Fruit fly (Drosophila melanogaster): ENCODE data around the gene toc.

Gene toc

DNA sequence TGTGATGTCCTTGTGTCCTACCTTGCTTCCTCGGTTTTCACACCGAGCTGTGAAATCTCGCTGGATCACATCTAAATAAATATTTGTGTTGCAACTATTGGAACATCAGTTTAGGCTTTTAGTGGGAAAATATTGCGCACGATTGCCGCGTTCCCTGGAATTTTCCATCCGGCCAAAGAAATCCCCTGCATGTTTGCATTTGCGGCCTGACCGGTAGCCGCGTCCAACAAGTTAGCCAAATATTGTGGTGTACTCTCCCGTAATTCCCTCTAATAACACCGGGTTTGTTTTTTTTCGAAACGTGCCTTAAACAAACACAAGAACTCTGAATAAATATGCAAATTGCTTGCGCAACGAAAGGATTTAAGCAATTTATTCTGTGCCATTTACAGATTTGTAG, 65.8 kb downstream of the toc start:
- no peak for TF ChIP-seq fru (GFP tag; optimal IDR thresholded peaks at IDR 0.05)
- no peak for TF ChIP-seq OdsH (GFP tag; optimal IDR thresholded peaks at IDR 0.05)
- no peak for TF ChIP-seq Myc (optimal IDR thresholded peaks at IDR 0.05)
- TF ChIP-seq h (GFP tag; optimal IDR thresholded peaks at IDR 0.05), result no peak
- TF ChIP-seq Jra (GFP tag; optimal IDR thresholded peaks at IDR 0.05), result no peak

DNA sequence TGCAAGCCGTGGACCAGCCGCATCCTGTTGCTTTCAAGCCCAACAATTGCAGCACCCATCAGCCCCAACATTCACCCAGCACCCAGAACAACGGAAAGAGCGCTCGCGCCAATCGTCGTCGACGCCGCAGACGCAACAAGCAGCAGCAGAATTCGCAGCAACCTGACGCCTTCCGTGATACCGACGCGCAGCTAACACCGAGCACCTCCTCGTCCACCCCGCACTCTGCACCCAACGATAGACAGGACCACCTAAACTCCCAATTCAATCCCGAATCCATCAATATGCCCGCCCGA, 85.0 kb downstream of the toc start:
- no peak for TF ChIP-seq Jra (GFP tag; optimal IDR thresholded peaks at IDR 0.05)
- no peak for TF ChIP-seq OdsH (GFP tag; optimal IDR thresholded peaks at IDR 0.05)
- TF ChIP-seq tai (GFP tag; optimal IDR thresholded peaks at IDR 0.05), result no peak
- no peak for TF ChIP-seq usp (GFP tag; optimal IDR thresholded peaks at IDR 0.05)
- TF ChIP-seq jim (GFP tag; optimal IDR thresholded peaks at IDR 0.05), result no peak
- no peak for TF ChIP-seq Vsx2 (GFP tag; optimal IDR thresholded peaks at IDR 0.05; ENCODE audit: partially characterized antibody)
- TF ChIP-seq GATAd (GFP tag; optimal IDR thresholded peaks at IDR 0.05), result no peak
- no peak for TF ChIP-seq dmrt93B (GFP tag; optimal IDR thresholded peaks at IDR 0.05)
- no peak for TF ChIP-seq dsf (GFP tag; optimal IDR thresholded peaks at IDR 0.05; ENCODE audit: borderline replicate concordance)
- TF ChIP-seq Hr83 (GFP tag; optimal IDR thresholded peaks at IDR 0.05; ENCODE audit: poor library complexity, severe bottlenecking), result no peak
- no peak for TF ChIP-seq sv (GFP tag; optimal IDR thresholded peaks at IDR 0.05)

DNA sequence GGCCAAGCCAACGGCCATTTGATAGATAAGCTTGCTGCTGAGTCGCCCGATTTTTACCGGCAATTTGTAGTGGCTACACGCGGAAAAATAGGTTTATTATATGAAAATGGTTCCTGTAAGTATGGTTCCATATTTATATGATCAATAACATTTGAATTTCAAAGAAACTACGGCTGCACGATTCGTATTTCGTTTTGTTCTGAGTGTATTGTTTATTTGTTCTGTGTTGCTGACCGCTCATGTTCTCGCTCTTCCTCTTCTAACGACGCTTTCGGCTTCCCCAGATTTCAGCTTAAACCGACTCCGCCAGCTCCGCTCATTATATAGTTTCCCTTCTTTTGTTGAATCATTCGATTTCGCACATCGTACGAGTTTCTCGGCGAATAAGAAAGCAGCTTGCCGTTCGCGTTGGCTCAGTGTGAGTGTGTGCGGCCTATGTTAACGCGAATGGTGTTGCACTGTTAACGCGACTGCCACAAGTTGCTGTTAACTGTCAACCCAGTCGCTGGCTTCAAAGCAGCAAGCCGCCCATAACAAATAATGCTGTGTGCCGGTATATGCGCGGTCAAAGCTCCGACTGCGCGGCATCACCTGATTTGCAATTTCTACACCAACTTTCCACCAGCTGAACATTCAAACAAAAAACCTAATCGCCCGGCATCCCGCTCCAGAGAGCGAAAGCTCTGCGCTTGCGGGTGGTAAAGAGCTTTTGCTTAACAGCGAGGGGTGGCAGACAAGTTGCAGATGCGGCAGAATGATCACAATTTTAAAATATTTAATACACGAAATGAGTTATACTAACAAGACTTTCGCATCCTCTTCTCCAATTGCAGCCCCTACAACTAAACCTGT, 85.6 kb downstream of the toc start:
- TF ChIP-seq Jra (GFP tag; optimal IDR thresholded peaks at IDR 0.05), result no peak
- no peak for TF ChIP-seq usp (GFP tag; optimal IDR thresholded peaks at IDR 0.05)
- TF ChIP-seq h (GFP tag; optimal IDR thresholded peaks at IDR 0.05), result peak; percentile 38
- TF ChIP-seq foxo (GFP tag; optimal IDR thresholded peaks at IDR 0.05), result peak in 1 of 2 experiments; percentile 51
- TF ChIP-seq ey (GFP tag; optimal IDR thresholded peaks at IDR 0.05), result peak; percentile 38
- TF ChIP-seq Dfd (GFP tag; optimal IDR thresholded peaks at IDR 0.05), result no peak
- peak; percentile 4 for TF ChIP-seq HLH106 (tag; optimal IDR thresholded peaks at IDR 0.05)
- TF ChIP-seq br (GFP tag; optimal IDR thresholded peaks at IDR 0.05), result peak; percentile 19
- peak; percentile 11 for TF ChIP-seq psq (GFP tag; optimal IDR thresholded peaks at IDR 0.05)
- peak; percentile 18 for TF ChIP-seq rgr (GFP tag; optimal IDR thresholded peaks at IDR 0.05)
- TF ChIP-seq woc (GFP tag; optimal IDR thresholded peaks at IDR 0.05), result peak; percentile 10
- TF ChIP-seq OdsH (GFP tag; optimal IDR thresholded peaks at IDR 0.05), result peak; percentile 21

DNA sequence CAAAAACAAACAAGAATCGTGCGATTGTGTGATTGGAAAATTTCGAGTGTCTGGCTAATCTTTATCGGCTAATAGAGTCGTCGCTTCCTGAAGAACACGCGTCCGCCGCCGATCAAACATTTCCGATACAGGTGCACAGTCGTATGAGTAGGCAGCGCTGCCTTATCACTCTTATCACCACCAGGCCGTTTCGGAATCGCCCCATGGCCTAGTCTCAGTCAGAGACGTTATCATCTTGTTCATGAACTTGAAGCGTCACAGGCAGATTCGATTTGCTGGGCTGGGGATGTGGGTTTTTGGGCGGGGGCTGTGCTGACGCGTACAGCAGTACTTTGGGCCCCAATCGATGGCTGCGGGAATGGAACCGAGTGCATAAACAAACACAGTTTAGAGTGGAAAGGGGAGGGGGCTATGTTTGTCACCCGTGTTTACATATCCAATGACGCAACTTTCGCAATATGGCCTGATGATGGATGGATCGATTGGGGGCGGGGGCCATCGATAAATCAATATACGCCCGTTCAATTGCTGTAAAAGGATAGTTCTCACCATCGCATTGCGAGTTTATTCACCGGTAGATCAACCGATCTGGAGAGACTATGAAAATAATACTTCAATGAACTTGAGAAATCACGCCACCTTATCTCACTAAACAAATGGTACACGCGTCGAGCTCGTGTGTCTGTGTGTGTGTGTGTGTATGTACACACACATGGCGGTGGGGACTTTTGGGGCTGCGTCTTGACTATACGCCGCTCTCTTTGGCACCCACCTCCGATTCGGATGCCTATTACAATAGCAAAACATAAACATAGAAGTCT, 86.4 kb downstream of the toc start:
- TF ChIP-seq usp (GFP tag; optimal IDR thresholded peaks at IDR 0.05) (no peak), Hr83 (GFP tag; optimal IDR thresholded peaks at IDR 0.05; ENCODE audit: poor library complexity, severe bottlenecking) (peak; percentile 52), Jra (GFP tag; optimal IDR thresholded peaks at IDR 0.05) (no peak), Hr78 (GFP tag; optimal IDR thresholded peaks at IDR 0.05) (no peak), Sp1 (GFP tag; optimal IDR thresholded peaks at IDR 0.05) (no peak), CrebA (GFP tag; optimal IDR thresholded peaks at IDR 0.05; ENCODE audit: borderline replicate concordance) (no peak), rgr (GFP tag; optimal IDR thresholded peaks at IDR 0.05) (peak; percentile 11), fru (GFP tag; optimal IDR thresholded peaks at IDR 0.05) (peak; percentile 22), OdsH (GFP tag; optimal IDR thresholded peaks at IDR 0.05) (peak; percentile 14), Rel (GFP tag; optimal IDR thresholded peaks at IDR 0.05) (no peak), Rel (tag; optimal IDR thresholded peaks at IDR 0.05) (peak; percentile 70), HLH106 (tag; optimal IDR thresholded peaks at IDR 0.05) (no peak), h (GFP tag; optimal IDR thresholded peaks at IDR 0.05) (peak; percentile 93)

DNA sequence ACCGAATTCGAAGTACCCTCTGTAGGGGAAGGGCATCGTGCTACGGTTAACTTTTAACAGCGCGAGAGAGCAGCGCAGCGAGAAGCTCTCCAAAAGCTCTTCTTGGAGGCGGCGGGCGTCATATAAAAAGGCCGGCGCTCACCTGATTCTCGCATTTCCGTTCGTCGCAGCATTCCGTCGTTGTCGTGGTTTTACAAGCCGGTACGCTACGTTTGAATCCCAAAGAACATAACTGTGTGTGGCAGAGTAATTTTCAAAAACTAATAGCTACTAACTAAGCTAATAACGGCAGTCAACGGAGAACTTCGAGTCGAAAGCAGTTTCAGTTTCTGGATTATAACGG, 88.2 kb downstream of the toc start, which contains the start of gene FASN1:
TSS of gene FASN1 (plus strand) at position 151 of the 343 bp plus-strand sequence.
- TF ChIP-seq Jra (GFP tag; optimal IDR thresholded peaks at IDR 0.05) (peak; percentile 48), HLH106 (tag; optimal IDR thresholded peaks at IDR 0.05) (peak; percentile 29), Mio (GFP tag; optimal IDR thresholded peaks at IDR 0.05) (no peak), CG32264 (GFP tag; optimal IDR thresholded peaks at IDR 0.05) (no peak), CG9705 (GFP tag; optimal IDR thresholded peaks at IDR 0.05) (no peak), lola (GFP tag; optimal IDR thresholded peaks at IDR 0.05) (no peak), h (GFP tag; optimal IDR thresholded peaks at IDR 0.05) (peak; percentile 23), Hr83 (GFP tag; optimal IDR thresholded peaks at IDR 0.05; ENCODE audit: poor library complexity, severe bottlenecking) (peak; percentile 70), rgr (GFP tag; optimal IDR thresholded peaks at IDR 0.05) (peak; percentile 26), Dif (GFP tag; optimal IDR thresholded peaks at IDR 0.05; ENCODE audit: partially characterized antibody) (peak; percentile 72), Vsx2 (GFP tag; optimal IDR thresholded peaks at IDR 0.05; ENCODE audit: partially characterized antibody) (no peak), Rel (GFP tag; optimal IDR thresholded peaks at IDR 0.05) (no peak), Rel (tag; optimal IDR thresholded peaks at IDR 0.05) (peak; percentile 47), OdsH (GFP tag; optimal IDR thresholded peaks at IDR 0.05) (no peak), fru (GFP tag; optimal IDR thresholded peaks at IDR 0.05) (no peak), psq (GFP tag; optimal IDR thresholded peaks at IDR 0.05) (no peak), br (GFP tag; optimal IDR thresholded peaks at IDR 0.05) (peak; percentile 17), Sp1 (GFP tag; optimal IDR thresholded peaks at IDR 0.05) (peak; percentile 27)

All from whole organism, wandering third instar larva.